Fruit fly (Drosophila melanogaster): ENCODE data around the gene Nmd3.

Nmd3 gene

dm6 chrX:2145690-2146470 is 38.6 kb downstream of the Nmd3 start (continued):
- TF ChIP-seq CG13894 (tag; optimal IDR thresholded peaks at IDR 0.05) (peak; percentile 42), knrl (GFP tag; IDR thresholded peaks at IDR 0.05; ENCODE audit: partially characterized antibody) (peak; percentile 83; the same call in 2 of the 3 replicates), fru (optimal IDR thresholded peaks at IDR 0.05) (no peak), CG9215 (GFP tag; IDR thresholded peaks at IDR 0.05) (no peak; the same call in 1 of the 2 replicates), CG30431 (GFP tag; optimal IDR thresholded peaks at IDR 0.05) (peak; percentile 16), CG10267 (tag; optimal IDR thresholded peaks at IDR 0.05) (peak; percentile 15), lmd (GFP tag; IDR thresholded peaks at IDR 0.05) (peak; percentile 35; the same call in 1 of the 2 replicates), sens-2 (GFP tag; IDR thresholded peaks at IDR 0.05) (no peak), CG10543 (GFP tag; optimal IDR thresholded peaks at IDR 0.05) (peak; percentile 77), Oli (tag; optimal IDR thresholded peaks at IDR 0.05) (no peak), vfl (GFP tag; optimal IDR thresholded peaks at IDR 0.05) (no peak), CG1647 (GFP tag; optimal IDR thresholded peaks at IDR 0.05) (no peak), gcm2 (GFP tag; optimal IDR thresholded peaks at IDR 0.05) (no peak), TFAM (GFP tag; optimal IDR thresholded peaks at IDR 0.05) (no peak), dmrt99B (tag; optimal IDR thresholded peaks at IDR 0.05) (peak; percentile 44), grn (GFP tag; optimal IDR thresholded peaks at IDR 0.05) (peak; percentile 7), CG1792 (GFP tag; optimal IDR thresholded peaks at IDR 0.05) (no peak), cato (GFP tag; optimal IDR thresholded peaks at IDR 0.05; ENCODE audit: borderline replicate concordance) (no peak), CG10431 (GFP tag; optimal IDR thresholded peaks at IDR 0.05) (no peak), CG17829 (tag; optimal IDR thresholded peaks at IDR 0.05) (no peak), chinmo (GFP tag; IDR thresholded peaks at IDR 0.05; ENCODE audit: partially characterized antibody) (no peak), CG4707 (GFP tag; optimal IDR thresholded peaks at IDR 0.05) (no peak), CG33557 (GFP tag; optimal IDR thresholded peaks at IDR 0.05) (peak; percentile 42), ftz-f1 (GFP tag; optimal IDR thresholded peaks at IDR 0.05) (no peak), ERR (GFP tag; optimal IDR thresholded peaks at IDR 0.05) (peak; percentile 47), CG7963 (GFP tag; IDR thresholded peaks at IDR 0.05; ENCODE audit: partially characterized antibody) (0 out of 3 replicates have a peak, but pooled peaks have one; percentile 45), fd3F (GFP tag; optimal IDR thresholded peaks at IDR 0.05) (peak; percentile 18), Opbp (GFP tag; IDR thresholded peaks at IDR 0.05; ENCODE audit: partially characterized antibody) (0 out of 3 replicates have a peak, but pooled peaks have one; percentile 22), Hr3 (GFP tag; optimal IDR thresholded peaks at IDR 0.05) (peak; percentile 56), CG17568 (GFP tag; optimal IDR thresholded peaks at IDR 0.05) (no peak), CG14860 (GFP tag; IDR thresholded peaks at IDR 0.05; ENCODE audit: partially characterized antibody) (peak; percentile 78), CG3407 (GFP tag; optimal IDR thresholded peaks at IDR 0.05) (no peak), Mrtf (GFP tag; IDR thresholded peaks at IDR 0.05) (no peak), hkb (optimal IDR thresholded peaks at IDR 0.05) (no peak), hkb (GFP tag; IDR thresholded peaks at IDR 0.05) (0 out of 2 replicates have a peak, but pooled peaks have one; percentile 29), Nf-YA (GFP tag; IDR thresholded peaks at IDR 0.05) (no peak), Drgx (GFP tag; IDR thresholded peaks at IDR 0.05) (peak; percentile 33; the same call in 1 of the 2 replicates), CG10366 (GFP tag; IDR thresholded peaks at IDR 0.05) (no peak), mam (GFP tag; optimal IDR thresholded peaks at IDR 0.05) (peak; percentile 31), CG6813 (GFP tag; optimal IDR thresholded peaks at IDR 0.05) (no peak), CG11723 (GFP tag; optimal IDR thresholded peaks at IDR 0.05) (peak; percentile 25), NK7.1 (GFP tag; optimal IDR thresholded peaks at IDR 0.05) (no peak), insv (GFP tag; optimal IDR thresholded peaks at IDR 0.05) (peak in 1 of 2 experiments; percentile 23), bbx (GFP tag; IDR thresholded peaks at IDR 0.05; ENCODE audit: partially characterized antibody) (peak; percentile 62), tna (GFP tag; IDR thresholded peaks at IDR 0.05; ENCODE audit: partially characterized antibody) (peak; percentile 50; the same call in 1 of the 2 replicates), CG7987 (GFP tag; optimal IDR thresholded peaks at IDR 0.05) (no peak), lbe (GFP tag; optimal IDR thresholded peaks at IDR 0.05) (no peak), Xbp1 (GFP tag; optimal IDR thresholded peaks at IDR 0.05) (peak; percentile 26)

Data from whole organism, embryonic.